Worm (Caenorhabditis elegans) whole organism, L2 larva: ENCODE data around the gene icap-1.

Source experiments
- ZK546.5 ChIP-seq: sonication (generic microtip); optimal IDR thresholded peaks from 2 replicates; lab custom pipeline; 2017; ENCODE audit warnings: missing biosample characterization, missing genetic modification characterization
- ceh-16 ChIP-seq: fragments of 150-350 bp; optimal IDR thresholded peaks from 2 replicates; lab custom pipeline; 2014; ENCODE audit warnings: missing biosample characterization, missing genetic modification characterization
- mbf-1 ChIP-seq: sonication (generic microtip); optimal IDR thresholded peaks from 2 replicates; lab custom pipeline; 2017; ENCODE audit warnings: missing biosample characterization, missing genetic modification characterization
- nhr-11 ChIP-seq: fragments of 150-350 bp; optimal IDR thresholded peaks from 2 replicates; lab custom pipeline; 2014; ENCODE audit warnings: missing biosample characterization, missing genetic modification characterization
- nhr-6 ChIP-seq: fragments of 150-350 bp; optimal IDR thresholded peaks from 2 replicates; lab custom pipeline; 2014; ENCODE audit warnings: missing biosample characterization, missing genetic modification characterization
- skn-1 ChIP-seq: sonication (generic microtip); optimal IDR thresholded peaks from 2 replicates; lab custom pipeline; 2017; ENCODE audit warnings: missing biosample characterization, missing genetic modification characterization
- unc-62 ChIP-seq: fragments of 150-350 bp; optimal IDR thresholded peaks from 2 replicates; lab custom pipeline; 2014; ENCODE audit warnings: missing biosample characterization, missing genetic modification reagents, missing genetic modification characterization
- ztf-1 ChIP-seq: fragments of 200-800 bp; sonication (Bioruptor generic); conservative IDR thresholded peaks from 2 replicates; pipeline ENCODE4 v1.3.6; 2022; ENCODE audit warnings: missing genetic modification characterization, missing compliant biosample characterization

DNA sequence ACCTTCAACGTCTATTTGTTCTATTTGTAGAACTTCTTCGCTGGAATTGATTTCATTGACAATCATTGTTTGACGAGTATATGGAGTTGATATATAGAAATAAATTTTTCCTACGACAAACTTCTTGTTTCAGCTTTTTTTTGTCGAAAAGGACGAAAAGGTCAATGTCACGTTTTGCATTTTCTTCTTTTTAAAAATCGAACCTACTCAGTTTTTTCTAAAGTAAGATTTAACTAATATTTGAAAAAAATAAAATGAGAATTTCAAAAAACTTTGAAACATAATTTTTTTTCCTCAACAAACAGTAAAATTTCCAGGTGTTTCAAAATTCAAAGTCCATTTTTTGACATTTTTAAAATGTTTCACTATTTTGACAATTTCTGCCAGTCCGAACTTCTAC lies 49.5 kb upstream of the icap-1 start, which contains the start of gene H08M01.1:
- TF ChIP-seq skn-1 (tag; lab: Kevin White, UChicago) (no peak), nhr-11 (tag; lab: Kevin White, UChicago) (no peak), unc-62 (no peak), ztf-1 (GFP tag; lab: Robert Waterston, UW) (no peak), ceh-16 (tag; lab: Kevin White, UChicago) (no peak), ZK546.5 (tag; lab: Kevin White, UChicago) (no peak), nhr-6 (no peak), mbf-1 (tag; lab: Kevin White, UChicago) (no peak)
